Worm (Caenorhabditis elegans) whole organism, L4 larva: ENCODE measurements around the gene ver-3.
A peak's percentile ranks its signal among the peaks of the same experiment; 100 is the strongest.

Experiments used
- F10B5.3 ChIP-seq: sonication (generic microtip); optimal IDR thresholded peaks from 2 replicates; lab custom pipeline; 2016; ENCODE audit warnings: mild to moderate bottlenecking, missing genetic modification characterization, missing compliant biosample characterization
- F37D6.2 ChIP-seq: sonication (generic microtip); optimal IDR thresholded peaks from 2 replicates; lab custom pipeline; 2016; ENCODE audit warnings: mild to moderate bottlenecking, missing genetic modification characterization, missing compliant biosample characterization
- T26A8.4 ChIP-seq: fragments of 200-800 bp; sonication (Bioruptor generic); IDR thresholded peaks from 2 replicates; pipeline ENCODE4 v1.3.6; 2022; ENCODE audit warnings: missing genetic modification characterization, missing compliant biosample characterization
- ceh-28 ChIP-seq: fragments of 150-350 bp; optimal IDR thresholded peaks from 2 replicates; lab custom pipeline; 2014; ENCODE audit warnings: missing biosample characterization, missing genetic modification reagents, missing genetic modification characterization
- ceh-32 ChIP-seq: sonication (generic microtip); optimal IDR thresholded peaks from 2 replicates; lab custom pipeline; 2016; ENCODE audit warnings: mild to moderate bottlenecking, missing genetic modification characterization, missing compliant biosample characterization; ENCODE audit not compliant: poor library complexity
- ceh-44 ChIP-seq: fragments of 200-800 bp; sonication (Bioruptor generic); IDR thresholded peaks from 2 replicates; pipeline ENCODE4 v1.3.6; 2022; ENCODE audit warnings: missing genetic modification reagents, missing genetic modification characterization, missing compliant biosample characterization
- ceh-82 ChIP-seq: sonication (generic microtip); optimal IDR thresholded peaks from 2 replicates; lab custom pipeline; 2017; ENCODE audit warnings: missing biosample characterization, missing genetic modification characterization
- cey-2 ChIP-seq: sonication (generic microtip); optimal IDR thresholded peaks from 3 replicates; lab custom pipeline; 2017; ENCODE audit warnings: missing genetic modification characterization, mild to moderate bottlenecking, missing compliant biosample characterization, antibody characterized with exemption, borderline replicate concordance; ENCODE audit not compliant: insufficient read depth
- daf-16 ChIP-seq, 3 experiments: sonication (generic microtip); optimal IDR thresholded peaks; 2 replicates each; lab custom pipeline; 2016 to 2017; ENCODE audit warnings: missing genetic modification characterization in 3 of 3, missing genetic modification reagents in 3 of 3, mild to moderate bottlenecking in 2 of 3, missing compliant biosample characterization in 2 of 3, missing biosample characterization in 1 of 3, moderate library complexity in 1 of 3
- dmd-6 ChIP-seq: fragments of 200-800 bp; sonication (Bioruptor generic); IDR thresholded peaks from 2 replicates; pipeline ENCODE4 v1.3.6; 2022; ENCODE audit warnings: missing genetic modification reagents, missing genetic modification characterization, missing compliant biosample characterization
- dpl-1 ChIP-seq: fragments of 150-350 bp; optimal IDR thresholded peaks from 2 replicates; lab custom pipeline; 2014; ENCODE audit warnings: missing biosample characterization, missing genetic modification reagents, missing genetic modification characterization
- dve-1 ChIP-seq: sonication (generic microtip); optimal IDR thresholded peaks from 2 replicates; lab custom pipeline; 2017; ENCODE audit warnings: antibody characterized with exemption, mild to moderate bottlenecking, missing genetic modification characterization, missing compliant biosample characterization; ENCODE audit not compliant: insufficient read depth
- egl-27 ChIP-seq: sonication (generic microtip); optimal IDR thresholded peaks from 3 replicates; lab custom pipeline; 2017; ENCODE audit warnings: missing biosample characterization, missing genetic modification reagents, missing genetic modification characterization
- fkh-10 ChIP-seq: fragments of 150-350 bp; optimal IDR thresholded peaks from 2 replicates; lab custom pipeline; 2014; ENCODE audit warnings: missing biosample characterization, missing genetic modification reagents, missing genetic modification characterization
- gei-8 ChIP-seq: fragments of 200-800 bp; sonication (Bioruptor generic); optimal IDR thresholded peaks from 2 replicates; lab custom pipeline; 2018; ENCODE audit warnings: mild to moderate bottlenecking, missing genetic modification characterization, missing compliant biosample characterization
- hlh-11 ChIP-seq: fragments of 200-800 bp; sonication (Bioruptor generic); optimal IDR thresholded peaks from 2 replicates; lab custom pipeline; 2018; ENCODE audit warnings: mild to moderate bottlenecking, missing genetic modification characterization, missing compliant biosample characterization
- hlh-30 ChIP-seq: sonication (generic microtip); optimal IDR thresholded peaks from 2 replicates; lab custom pipeline; 2017; ENCODE audit warnings: antibody characterized with exemption, mild to moderate bottlenecking, missing genetic modification characterization, missing compliant biosample characterization; ENCODE audit not compliant: insufficient read depth
- lim-7 ChIP-seq: fragments of 200-800 bp; sonication (Bioruptor generic); IDR thresholded peaks from 2 replicates; pipeline ENCODE4 v1.3.6; 2022; ENCODE audit warnings: missing genetic modification characterization, missing compliant biosample characterization
- lin-1 ChIP-seq: fragments of 200-800 bp; sonication (Bioruptor generic); IDR thresholded peaks from 2 replicates; pipeline ENCODE4 v1.3.6; 2022; ENCODE audit warnings: missing genetic modification reagents, missing genetic modification characterization, missing compliant biosample characterization
- lir-3 ChIP-seq: sonication (generic microtip); optimal IDR thresholded peaks from 2 replicates; lab custom pipeline; 2016; ENCODE audit warnings: mild to moderate bottlenecking, missing genetic modification characterization, missing compliant biosample characterization
- madf-9 ChIP-seq: fragments of 200-800 bp; sonication (Bioruptor generic); conservative IDR thresholded peaks from 2 replicates; pipeline ENCODE4 v1.3.6; 2022; ENCODE audit warnings: missing genetic modification reagents, missing genetic modification characterization, missing compliant biosample characterization
- mdl-1 ChIP-seq, 2 experiments: fragments of 150-350 bp in 1 of 2; sonication (generic microtip) in 1 of 2; optimal IDR thresholded peaks; 2 replicates each; lab custom pipeline; 2014 to 2017; ENCODE audit warnings: missing biosample characterization in 2 of 2, missing genetic modification characterization in 2 of 2
- mxl-3 ChIP-seq: fragments of 200-800 bp; sonication (Bioruptor generic); optimal IDR thresholded peaks from 2 replicates; lab custom pipeline; 2018; ENCODE audit warnings: mild to moderate bottlenecking, missing genetic modification characterization, missing compliant biosample characterization
- nhr-25 ChIP-seq: sonication (generic microtip); optimal IDR thresholded peaks from 2 replicates; lab custom pipeline; 2017; ENCODE audit warnings: missing genetic modification characterization, mild to moderate bottlenecking, missing compliant biosample characterization, antibody characterized with exemption, moderate library complexity, borderline replicate concordance; ENCODE audit not compliant: insufficient read depth
- nhr-28 ChIP-seq: fragments of 150-350 bp; optimal IDR thresholded peaks from 2 replicates; lab custom pipeline; 2014; ENCODE audit warnings: missing biosample characterization, missing genetic modification characterization
- nhr-41 ChIP-seq: fragments of 200-800 bp; sonication (Bioruptor generic); IDR thresholded peaks from 2 replicates; pipeline ENCODE4 v1.3.6; 2022; ENCODE audit warnings: missing genetic modification reagents, missing genetic modification characterization, missing compliant biosample characterization
- nhr-6 ChIP-seq: fragments of 150-350 bp; optimal IDR thresholded peaks from 2 replicates; lab custom pipeline; 2014; ENCODE audit warnings: missing biosample characterization, missing genetic modification characterization
- nhr-76 ChIP-seq: fragments of 150-350 bp; optimal IDR thresholded peaks from 2 replicates; lab custom pipeline; 2014; ENCODE audit warnings: missing biosample characterization, missing genetic modification characterization
- nhr-77 ChIP-seq: fragments of 150-350 bp; optimal IDR thresholded peaks from 2 replicates; lab custom pipeline; 2014; ENCODE audit warnings: missing biosample characterization, missing genetic modification characterization
- php-3 ChIP-seq: fragments of 200-800 bp; sonication (Bioruptor generic); IDR thresholded peaks from 2 replicates; pipeline ENCODE4 v1.3.6; 2022; ENCODE audit warnings: missing genetic modification reagents, missing genetic modification characterization, missing compliant biosample characterization
- pqm-1 ChIP-seq: sonication (generic microtip); optimal IDR thresholded peaks from 2 replicates; lab custom pipeline; 2017; ENCODE audit warnings: missing biosample characterization, missing genetic modification characterization
- rbr-2 ChIP-seq: sonication (generic microtip); optimal IDR thresholded peaks from 2 replicates; lab custom pipeline; 2016; ENCODE audit warnings: missing genotype, missing genetic modification characterization, missing compliant biosample characterization
- sdz-12 ChIP-seq: fragments of 200-800 bp; sonication (Bioruptor generic); optimal IDR thresholded peaks from 2 replicates; lab custom pipeline; 2018; ENCODE audit warnings: mild to moderate bottlenecking, missing genetic modification characterization, missing compliant biosample characterization
- tra-1 ChIP-seq: fragments of 200-800 bp; sonication (Bioruptor generic); IDR thresholded peaks from 2 replicates; pipeline ENCODE4 v1.3.6; 2022; ENCODE audit warnings: missing genetic modification reagents, missing genetic modification characterization, missing compliant biosample characterization
- unc-39 ChIP-seq: sonication (generic microtip); optimal IDR thresholded peaks from 2 replicates; lab custom pipeline; 2017; ENCODE audit warnings: missing biosample characterization, missing genetic modification characterization
- zag-1 ChIP-seq: fragments of 150-350 bp; optimal IDR thresholded peaks from 2 replicates; lab custom pipeline; 2014; ENCODE audit warnings: missing biosample characterization, missing genetic modification characterization
- ztf-7 ChIP-seq: fragments of 150-350 bp; optimal IDR thresholded peaks from 2 replicates; lab custom pipeline; 2014; ENCODE audit warnings: missing biosample characterization, missing genetic modification characterization

Gene ver-3

DNA sequence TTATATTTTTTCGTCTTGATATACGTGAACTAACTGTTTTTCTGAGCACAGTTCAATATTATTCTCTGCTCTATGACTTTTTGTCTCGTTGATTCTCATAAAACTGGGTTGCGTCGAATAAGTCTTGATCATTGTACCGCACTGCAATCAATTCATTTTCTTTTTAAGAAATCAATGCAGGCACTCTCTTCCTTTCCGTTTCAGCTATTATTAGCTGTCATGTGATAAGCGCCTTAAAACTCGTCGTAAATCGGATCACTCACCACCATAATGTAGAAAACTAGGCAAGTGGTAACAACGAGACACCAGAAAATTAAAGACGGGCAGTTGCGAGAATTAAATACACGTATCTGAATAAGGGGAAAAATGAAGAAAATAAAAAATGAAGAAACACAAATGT is 15.1 kb downstream of the ver-3 start:
- TF ChIP-seq php-3 (GFP tag; lab: Robert Waterston, UW): peak; percentile 20; the same call in 1 of the 2 replicates
- peak; percentile 59 for TF ChIP-seq dve-1
- TF ChIP-seq hlh-30 (tag; lab: Kevin White, UChicago): peak; percentile 8
- TF ChIP-seq nhr-28 (tag; lab: Kevin White, UChicago): peak; percentile 21
- TF ChIP-seq unc-39 (tag; lab: Kevin White, UChicago): no peak
- TF ChIP-seq ceh-82: no peak
- no peak for TF ChIP-seq daf-16 (GFP tag; optimal IDR thresholded peaks at IDR 0.05; lab: Kevin White, UChicago)
- peak; percentile 63 for TF ChIP-seq daf-16 (tag; optimal IDR thresholded peaks at IDR 0.05; lab: Kevin White, UChicago)
- TF ChIP-seq mdl-1 (tag; optimal IDR thresholded peaks at IDR 0.05; lab: Kevin White, UChicago): no peak
- TF ChIP-seq hlh-11 (tag; lab: Kevin White, UChicago): peak; percentile 47
- peak; percentile 49 for TF ChIP-seq dmd-6 (GFP tag; lab: Robert Waterston, UW)

DNA sequence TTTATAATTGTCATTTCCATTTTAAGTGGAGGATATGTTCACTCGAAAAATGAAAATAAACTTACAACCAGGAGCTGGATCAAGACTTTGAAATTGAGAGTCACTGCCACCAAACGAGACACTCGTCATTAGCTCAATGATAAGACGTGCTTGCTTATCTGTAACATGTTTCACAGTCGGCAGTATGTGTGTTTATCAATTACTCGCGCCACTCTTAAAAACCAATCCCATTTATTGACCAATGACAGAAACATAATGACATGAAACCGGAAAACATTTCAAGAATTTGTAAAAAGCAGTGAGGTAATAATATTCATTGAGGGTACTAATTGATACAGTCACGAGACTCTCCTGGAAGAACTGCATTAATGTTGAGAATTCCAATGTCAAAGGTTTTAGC is 15.8 kb downstream of the ver-3 start, which contains the start of gene del-5:
Gene del-5 (minus strand): TSS at position 130 of the 400 bp plus-strand sequence.
- TF ChIP-seq php-3 (GFP tag; lab: Robert Waterston, UW): peak; percentile 57; the same call in 1 of the 2 replicates
- TF ChIP-seq ceh-28 (tag; lab: Kevin White, UChicago): no peak
- no peak for TF ChIP-seq madf-9
- peak; percentile 78 for TF ChIP-seq dmd-6 (GFP tag; lab: Robert Waterston, UW)
- peak; percentile 73 for TF ChIP-seq hlh-11 (tag; lab: Kevin White, UChicago)
- peak; percentile 13 for TF ChIP-seq mxl-3 (GFP tag; lab: Kevin White, UChicago)
- TF ChIP-seq lin-1 (GFP tag; lab: Robert Waterston, UW): peak; percentile 67; the same call in 1 of the 2 replicates
- TF ChIP-seq nhr-28 (tag; lab: Kevin White, UChicago): peak; percentile 41
- TF ChIP-seq dve-1: peak; percentile 70
- peak; percentile 16 for TF ChIP-seq hlh-30 (tag; lab: Kevin White, UChicago)
- TF ChIP-seq rbr-2 (tag; lab: Kevin White, UChicago): no peak
- peak; percentile 24 for TF ChIP-seq ztf-7 (tag; lab: Kevin White, UChicago)
- TF ChIP-seq lim-7 (GFP tag; lab: Robert Waterston, UW): no peak
- no peak for TF ChIP-seq dpl-1
- TF ChIP-seq ceh-44 (GFP tag; lab: Robert Waterston, UW): no peak
- peak; percentile 58 for TF ChIP-seq nhr-77
- TF ChIP-seq egl-27 (tag; lab: Kevin White, UChicago): no peak
- TF ChIP-seq pqm-1 (tag; lab: Kevin White, UChicago): peak; percentile 89
- TF ChIP-seq tra-1: peak; percentile 54; the same call in 1 of the 2 replicates
- TF ChIP-seq daf-16 (GFP tag; optimal IDR thresholded peaks at IDR 0.05; lab: Kevin White, UChicago): no peak
- peak; percentile 95 for TF ChIP-seq daf-16 (tag; optimal IDR thresholded peaks at IDR 0.05; lab: Kevin White, UChicago)

DNA sequence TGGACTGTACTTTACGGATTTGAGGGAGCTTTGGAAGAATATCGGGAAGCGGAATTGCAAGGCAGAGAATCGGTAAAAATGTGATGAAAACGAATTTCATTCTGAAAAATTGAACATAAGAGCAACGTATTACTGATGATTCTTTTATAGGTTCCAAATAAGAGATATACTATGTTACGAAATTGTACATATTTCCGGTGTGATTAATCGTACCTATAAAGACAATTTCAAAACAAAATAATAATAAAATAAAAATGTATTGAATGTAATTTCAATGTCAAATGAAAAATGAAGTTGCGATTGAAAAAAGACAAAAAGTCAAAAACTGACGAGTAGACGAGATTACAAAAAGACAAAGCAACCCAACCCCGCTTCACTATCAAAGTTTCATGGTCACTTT is 16.7 kb downstream of the ver-3 start, which contains the start of gene ttr-31:
Gene ttr-31 (minus strand): TSS at position 101 of the 400 bp plus-strand sequence.
- TF ChIP-seq T26A8.4 (GFP tag; lab: Robert Waterston, UW) (no peak), cey-2 (no peak), dpl-1 (no peak), gei-8 (GFP tag; lab: Kevin White, UChicago) (no peak), zag-1 (tag; lab: Kevin White, UChicago) (no peak), F10B5.3 (tag; lab: Kevin White, UChicago) (no peak), sdz-12 (GFP tag; lab: Kevin White, UChicago) (no peak), nhr-6 (tag; lab: Kevin White, UChicago) (no peak), ceh-32 (tag; lab: Kevin White, UChicago) (no peak), F37D6.2 (tag; lab: Kevin White, UChicago) (no peak), nhr-41 (GFP tag; lab: Robert Waterston, UW) (no peak), nhr-28 (tag; lab: Kevin White, UChicago) (no peak), nhr-76 (no peak), nhr-25 (tag; lab: Kevin White, UChicago) (no peak), fkh-10 (GFP tag; lab: Kevin White, UChicago) (no peak), ceh-82 (no peak), lir-3 (tag; lab: Kevin White, UChicago) (no peak)
